Worm (Caenorhabditis elegans): ENCODE measurements around the gene sdz-5.

The sdz-5 gene

ce11 chrII:2991555-2992083 lies 16.9 kb upstream of the sdz-5 start, which contains the start of gene K08A2.2:
Gene K08A2.2 (plus strand): TSS chrII:2991605.
- TF ChIP-seq ceh-28 (tag; optimal IDR thresholded peaks at IDR 0.05) (no peak), pqm-1 (tag; optimal IDR thresholded peaks at IDR 0.05) (no peak), mdl-1 (tag; optimal IDR thresholded peaks at IDR 0.05) (no peak), pha-4 (tag; optimal IDR thresholded peaks at IDR 0.05) (no peak), elt-2 (tag; optimal IDR thresholded peaks at IDR 0.05) (no peak), ceh-82 (tag; optimal IDR thresholded peaks at IDR 0.05) (no peak), tbx-2 (tag; optimal IDR thresholded peaks at IDR 0.05) (no peak), fkh-2 (tag; optimal IDR thresholded peaks at IDR 0.05) (no peak), ama-1 (optimal IDR thresholded peaks at IDR 0.05) (no peak), sea-2 (GFP tag; optimal IDR thresholded peaks at IDR 0.05) (no peak), skn-1 (tag; optimal IDR thresholded peaks at IDR 0.05) (no peak), nhr-23 (tag; optimal IDR thresholded peaks at IDR 0.05) (no peak), daf-12 (tag; optimal IDR thresholded peaks at IDR 0.05) (no peak), ztf-11 (tag; optimal IDR thresholded peaks at IDR 0.05) (no peak), ceh-9 (tag; optimal IDR thresholded peaks at IDR 0.05) (no peak), egl-27 (tag; optimal IDR thresholded peaks at IDR 0.05) (no peak), lsy-12 (tag; optimal IDR thresholded peaks at IDR 0.05) (no peak), eor-1 (tag; optimal IDR thresholded peaks at IDR 0.05) (no peak)

ce11 chrII:2992300-2992699 lies 16.2 kb upstream of the sdz-5 start:
- TF ChIP-seq mml-1 (tag; optimal IDR thresholded peaks at IDR 0.05), result no peak
- TF ChIP-seq zag-1 (tag; optimal IDR thresholded peaks at IDR 0.05), result no peak
- no peak for TF ChIP-seq egl-5 (tag; optimal IDR thresholded peaks at IDR 0.05)
- no peak for TF ChIP-seq fos-1 (tag; optimal IDR thresholded peaks at IDR 0.05)
- no peak for TF ChIP-seq pqm-1 (tag; optimal IDR thresholded peaks at IDR 0.05)
- no peak for TF ChIP-seq tbx-2 (tag; optimal IDR thresholded peaks at IDR 0.05)
- no peak for TF ChIP-seq eor-1 (tag; optimal IDR thresholded peaks at IDR 0.05)
- TF ChIP-seq nhr-11 (tag; optimal IDR thresholded peaks at IDR 0.05), result no peak
- TF ChIP-seq unc-62 (GFP tag; optimal IDR thresholded peaks at IDR 0.05), result no peak
- no peak for TF ChIP-seq nhr-23 (tag; optimal IDR thresholded peaks at IDR 0.05)
- TF ChIP-seq nhr-28 (tag; optimal IDR thresholded peaks at IDR 0.05), result no peak
- TF ChIP-seq hmg-11 (tag; optimal IDR thresholded peaks at IDR 0.05), result no peak
- TF ChIP-seq fkh-10 (GFP tag; optimal IDR thresholded peaks at IDR 0.05), result no peak
- no peak for TF ChIP-seq nhr-76 (tag; optimal IDR thresholded peaks at IDR 0.05)
- TF ChIP-seq snpc-4 (tag; optimal IDR thresholded peaks at IDR 0.05), result no peak
- TF ChIP-seq elt-1 (tag; optimal IDR thresholded peaks at IDR 0.05), result no peak

- peak; percentile 7 for TF ChIP-seq elt-1 (tag; optimal IDR thresholded peaks at IDR 0.05)
- peak; percentile 6 for TF ChIP-seq nhr-25 (tag; optimal IDR thresholded peaks at IDR 0.05)
- no peak for TF ChIP-seq pha-4 (tag; optimal IDR thresholded peaks at IDR 0.05)
These were observed 13.7 kb upstream of the sdz-5 start for ce11 chrII:2994590-2995392.

ce11 chrII:2996721-2997120 lies 11.8 kb upstream of the sdz-5 start, which contains the start of gene lido-8:
Gene lido-8 (plus strand): TSS chrII:2997021.
- TF ChIP-seq eor-1 (tag; optimal IDR thresholded peaks at IDR 0.05), result no peak
- no peak for TF ChIP-seq elt-1 (tag; optimal IDR thresholded peaks at IDR 0.05)
- no peak for TF ChIP-seq pha-4 (tag; optimal IDR thresholded peaks at IDR 0.05)
- TF ChIP-seq unc-62 (GFP tag; optimal IDR thresholded peaks at IDR 0.05), result no peak
- TF ChIP-seq nfya-1 (tag; optimal IDR thresholded peaks at IDR 0.05; ENCODE audit: insufficient read depth), result no peak
- no peak for TF ChIP-seq aly-2 (tag; optimal IDR thresholded peaks at IDR 0.05)
- TF ChIP-seq ztf-11 (tag; optimal IDR thresholded peaks at IDR 0.05), result no peak
- TF ChIP-seq ztf-4 (tag; optimal IDR thresholded peaks at IDR 0.05), result no peak
- no peak for TF ChIP-seq fkh-2 (tag; optimal IDR thresholded peaks at IDR 0.05)
